Fruit fly (Drosophila melanogaster): Measurements from ENCODE around the gene CG12539.
A peak's percentile ranks its signal among the peaks of the same experiment; 100 is the strongest.

The CG12539 gene

DNA sequence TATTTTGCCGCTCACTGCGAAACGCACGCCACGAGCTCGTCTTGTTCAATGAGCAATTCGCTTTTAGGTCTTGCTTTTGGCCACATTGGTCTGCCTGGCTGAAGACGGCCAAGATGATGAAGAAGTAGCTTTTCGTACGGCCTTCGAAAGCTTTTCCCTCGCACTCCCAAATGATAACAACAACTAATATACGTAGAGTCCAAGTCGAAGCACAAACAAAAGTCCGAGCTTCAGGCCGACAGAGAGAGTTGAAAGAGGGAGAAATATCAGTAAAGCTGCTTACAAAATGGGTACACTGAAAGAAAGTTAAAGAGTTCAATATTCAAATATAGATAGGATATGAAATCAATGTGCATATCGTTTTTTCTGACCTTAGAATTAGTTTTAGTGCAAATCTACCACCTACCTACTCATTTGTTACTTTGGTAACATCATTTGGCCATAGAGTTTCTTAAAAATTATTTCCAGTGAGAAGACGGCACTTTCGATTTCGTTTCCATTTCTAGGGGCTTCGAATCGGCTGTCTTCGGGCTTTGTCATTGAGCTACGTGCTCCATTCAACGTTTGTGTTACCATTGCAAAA lies 38.1 kb upstream of the CG12539 start, which contains the start of the genes CG45064 and CG45065 (continued):
- TF ChIP-seq salr (GFP tag; optimal IDR thresholded peaks at IDR 0.05) (peak in 1 of 2 experiments; percentile 57), Sox102F (GFP tag; optimal IDR thresholded peaks at IDR 0.05) (peak; percentile 88), CG3919 (GFP tag; optimal IDR thresholded peaks at IDR 0.05) (peak; percentile 89), CG11902 (GFP tag; optimal IDR thresholded peaks at IDR 0.05) (peak; percentile 80), Eip75B (GFP tag; optimal IDR thresholded peaks at IDR 0.05) (peak; percentile 90), fd85E (GFP tag; optimal IDR thresholded peaks at IDR 0.05) (peak; percentile 64), Hr39 (GFP tag; optimal IDR thresholded peaks at IDR 0.05) (peak; percentile 89), CG6792 (GFP tag; optimal IDR thresholded peaks at IDR 0.05) (peak; percentile 91), CG4318 (GFP tag; optimal IDR thresholded peaks at IDR 0.05) (peak; percentile 87), pdm3 (GFP tag; optimal IDR thresholded peaks at IDR 0.05) (peak; percentile 91), CG6854 (GFP tag; optimal IDR thresholded peaks at IDR 0.05) (no peak), CG6276 (GFP tag; optimal IDR thresholded peaks at IDR 0.05) (peak; percentile 90), fkh (GFP tag; optimal IDR thresholded peaks at IDR 0.05) (peak; percentile 8), ss (GFP tag; optimal IDR thresholded peaks at IDR 0.05) (peak; percentile 17 to 70), topi (GFP tag; optimal IDR thresholded peaks at IDR 0.05) (peak; percentile 85), Ets21C (GFP tag; optimal IDR thresholded peaks at IDR 0.05) (peak; percentile 76), dac (GFP tag; optimal IDR thresholded peaks at IDR 0.05) (peak; percentile 83), CG10631 (GFP tag; optimal IDR thresholded peaks at IDR 0.05) (peak; percentile 84), Eip93F (GFP tag; optimal IDR thresholded peaks at IDR 0.05) (peak; percentile 36), lz (GFP tag; optimal IDR thresholded peaks at IDR 0.05) (peak; percentile 86), Hr38 (GFP tag; optimal IDR thresholded peaks at IDR 0.05) (peak; percentile 41), Eip78C (GFP tag) (peak; percentile 97), CG16779 (tag; optimal IDR thresholded peaks at IDR 0.05) (peak; percentile 52), spab (GFP tag; optimal IDR thresholded peaks at IDR 0.05) (peak; percentile 45), Gug (GFP tag; IDR thresholded peaks at IDR 0.05) (peak; percentile 83), Lpt (GFP tag; optimal IDR thresholded peaks at IDR 0.05) (peak; percentile 91), Met (GFP tag; optimal IDR thresholded peaks at IDR 0.05) (peak; percentile 89), CG15336 (GFP tag; IDR thresholded peaks at IDR 0.05) (peak; percentile 93), Blimp-1 (GFP tag; optimal IDR thresholded peaks at IDR 0.05) (peak; percentile 98), Sox15 (GFP tag; optimal IDR thresholded peaks at IDR 0.05) (peak; percentile 86), CG1621 (tag; optimal IDR thresholded peaks at IDR 0.05) (no peak)

dm6 chrX:14878917-14879316 lies 34.4 kb upstream of the CG12539 start:
- TF ChIP-seq Sox15 (GFP tag; optimal IDR thresholded peaks at IDR 0.05) = no peak
- TF ChIP-seq fkh (GFP tag; optimal IDR thresholded peaks at IDR 0.05) = no peak
- TF ChIP-seq dsx (GFP tag; optimal IDR thresholded peaks at IDR 0.05; ENCODE audit: poor library complexity, severe bottlenecking) = no peak
- no peak for TF ChIP-seq CG3919 (GFP tag; optimal IDR thresholded peaks at IDR 0.05)
- no peak for TF ChIP-seq achi (GFP tag; optimal IDR thresholded peaks at IDR 0.05)
- no peak for TF ChIP-seq acj6 (GFP tag; optimal IDR thresholded peaks at IDR 0.05)
- TF ChIP-seq Hr39 (GFP tag; optimal IDR thresholded peaks at IDR 0.05) = no peak

dm6 chrX:14871028-14871427 lies 26.5 kb upstream of the CG12539 start, which contains the start of gene CG9518:
CG9518 (minus strand) TSS chrX:14871181.
- TF ChIP-seq spab (GFP tag; optimal IDR thresholded peaks at IDR 0.05) (no peak), Eip75B (GFP tag; optimal IDR thresholded peaks at IDR 0.05) (no peak), dsx (GFP tag; optimal IDR thresholded peaks at IDR 0.05; ENCODE audit: poor library complexity, severe bottlenecking) (no peak), vri (GFP tag; optimal IDR thresholded peaks at IDR 0.05) (no peak), Eip78C (GFP tag) (peak; percentile 40), CG8119 (GFP tag; IDR thresholded peaks at IDR 0.05) (no peak), CG15336 (GFP tag; IDR thresholded peaks at IDR 0.05) (0 out of 2 replicates have a peak, but pooled peaks have one; percentile 10), CG6276 (GFP tag; optimal IDR thresholded peaks at IDR 0.05) (no peak), Gug (GFP tag; IDR thresholded peaks at IDR 0.05) (no peak), CG11902 (GFP tag; optimal IDR thresholded peaks at IDR 0.05) (no peak), cyc (GFP tag; optimal IDR thresholded peaks at IDR 0.05) (no peak)

Measured in whole organism, prepupa.